Worm (Caenorhabditis elegans): Measurements from ENCODE around the gene C04C3.14.
A peak's percentile ranks its signal among the peaks of the same experiment; 100 is the strongest.
"Not testable (repeated sequence)": the region's sequence is repeated elsewhere in the genome, so short reads cannot be mapped to it uniquely, and the experiment has no call there.

C04C3.14 gene

DNA sequence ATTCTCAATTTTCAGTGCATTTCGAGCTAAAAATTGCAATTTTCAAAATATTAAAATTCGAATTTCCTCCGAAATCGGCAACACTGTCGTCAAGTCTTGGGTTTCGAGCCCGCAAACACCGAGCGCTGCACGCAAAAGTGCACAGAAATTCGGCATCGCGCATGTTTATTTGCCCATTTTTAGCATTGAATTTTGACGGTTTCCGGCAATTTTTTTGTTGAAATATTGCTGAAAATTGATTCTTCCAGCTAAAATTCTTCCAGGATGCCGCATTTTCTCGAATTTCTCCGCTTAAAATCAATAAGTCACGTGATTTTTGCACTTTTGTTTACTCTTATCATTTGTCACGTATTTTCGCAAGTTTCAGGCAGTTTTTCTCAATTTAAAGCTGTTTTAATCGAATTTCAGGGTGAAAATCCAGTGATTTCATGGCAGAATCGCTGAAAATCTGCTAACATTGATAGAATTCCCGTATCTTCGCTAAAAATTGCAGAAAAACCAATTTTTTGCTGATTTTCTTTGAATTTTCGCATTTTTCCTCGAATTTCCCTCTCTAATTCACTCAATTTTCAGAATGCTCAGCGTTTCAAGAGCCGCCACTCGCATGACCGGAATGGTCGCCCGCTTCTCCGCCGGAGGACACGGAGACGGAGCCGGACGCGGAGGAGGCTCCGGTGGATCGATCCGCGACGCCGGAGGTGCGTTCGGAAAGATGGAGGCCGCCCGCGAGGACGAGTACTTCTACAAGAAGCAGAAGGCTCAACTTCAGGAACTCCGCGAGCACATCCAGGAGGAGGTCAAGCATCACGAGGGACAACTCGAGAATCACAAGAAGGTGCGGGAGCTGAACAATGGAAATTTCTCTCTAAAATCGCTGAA is 10.1 kb upstream of the C04C3.14 start, which contains the start of gene mai-2 (continued):
- TF ChIP-seq F39B2.1 (GFP tag; IDR thresholded peaks at IDR 0.05) (no peak), him-1 (tag; optimal IDR thresholded peaks at IDR 0.05) (no peak), nhr-90 (tag; optimal IDR thresholded peaks at IDR 0.05) (no peak), sptf-2 (GFP tag; optimal IDR thresholded peaks at IDR 0.05) (no peak), ceh-79 (tag; optimal IDR thresholded peaks at IDR 0.05) (no peak), somi-1 (GFP tag; optimal IDR thresholded peaks at IDR 0.05) (no peak), ets-4 (GFP tag; optimal IDR thresholded peaks at IDR 0.05) (no peak), F33H1.4 (GFP tag; IDR thresholded peaks at IDR 0.05) (peak; percentile 24; the same call in 1 of the 2 replicates), egrh-3 (GFP tag; IDR thresholded peaks at IDR 0.05) (peak; percentile 94), let-526 (GFP tag; IDR thresholded peaks at IDR 0.05) (0 out of 2 replicates have a peak, but pooled peaks have one; percentile 9), mcd-1 (GFP tag; IDR thresholded peaks at IDR 0.05) (peak; percentile 52), ekl-4 (GFP tag; IDR thresholded peaks at IDR 0.05) (0 out of 2 replicates have a peak, but pooled peaks have one; percentile 23), ztf-28 (GFP tag; IDR thresholded peaks at IDR 0.05) (no peak), B0035.1 (tag; optimal IDR thresholded peaks at IDR 0.05) (no peak), gei-17 (GFP tag; optimal IDR thresholded peaks at IDR 0.05) (no peak), Y56A3A.18 (GFP tag; IDR thresholded peaks at IDR 0.05) (no peak), snpc-4 (GFP tag; optimal IDR thresholded peaks at IDR 0.05) (no peak), snpc-4 (tag; optimal IDR thresholded peaks at IDR 0.05) (no peak), hmg-1.2 (GFP tag; IDR thresholded peaks at IDR 0.05) (peak; percentile 41)

DNA sequence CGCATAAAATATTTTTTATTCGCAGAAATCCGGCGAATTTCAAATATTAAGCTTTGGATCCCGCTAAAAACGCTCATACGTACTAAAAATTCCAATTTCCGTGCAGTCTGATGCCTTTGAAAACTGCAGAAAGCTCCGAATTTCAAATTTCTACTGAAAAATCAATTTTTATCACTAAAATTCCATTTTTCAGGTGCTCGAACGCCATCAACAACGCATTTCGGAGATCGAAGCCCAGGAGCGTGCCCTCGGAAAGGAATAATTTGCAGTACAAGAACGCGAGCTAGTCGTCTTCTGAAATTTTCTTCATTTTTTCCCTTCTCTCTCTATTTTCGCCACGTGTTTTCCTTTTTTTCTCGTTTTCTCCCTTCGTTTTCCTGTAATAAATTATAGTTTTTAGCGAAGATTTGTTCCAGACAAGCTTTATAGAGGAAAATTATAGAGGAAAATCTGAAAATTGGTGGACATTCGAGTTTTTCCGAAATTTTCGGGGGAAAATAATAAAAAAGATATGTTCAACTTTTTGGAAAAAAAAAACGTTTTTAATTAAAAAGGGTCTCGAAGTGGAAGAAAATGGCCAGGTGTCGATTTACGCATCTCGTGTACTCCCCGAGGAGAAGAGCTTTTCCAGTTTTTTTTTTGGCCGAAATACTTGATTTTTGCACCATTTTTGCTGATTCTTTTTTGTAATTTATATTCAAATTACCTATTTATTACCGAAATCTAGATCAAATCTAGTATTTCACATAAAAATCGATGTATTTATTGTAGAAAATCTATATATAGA is 9.0 kb upstream of the C04C3.14 start:
- no peak for TF ChIP-seq sptf-2 (GFP tag; optimal IDR thresholded peaks at IDR 0.05)
- TF ChIP-seq ama-1 (optimal IDR thresholded peaks at IDR 0.05): no peak
- TF ChIP-seq ama-1 (GFP tag; optimal IDR thresholded peaks at IDR 0.05): peak in 1 of 2 experiments; percentile 47
- no peak for TF ChIP-seq mcd-1 (GFP tag; IDR thresholded peaks at IDR 0.05)
- TF ChIP-seq B0019.2 (GFP tag; conservative IDR thresholded peaks at IDR 0.05): no peak
- no peak for TF ChIP-seq him-1 (tag; optimal IDR thresholded peaks at IDR 0.05)
- TF ChIP-seq F23B12.7 (tag; optimal IDR thresholded peaks at IDR 0.05; ENCODE audit: insufficient read depth): no peak
- TF ChIP-seq B0336.3 (GFP tag; IDR thresholded peaks at IDR 0.05): peak; percentile 45; the same call in 1 of the 2 replicates
- TF ChIP-seq rec-8 (tag; optimal IDR thresholded peaks at IDR 0.05): no peak
- TF ChIP-seq tlf-1 (GFP tag; optimal IDR thresholded peaks at IDR 0.05): peak; percentile 4
- peak in 1 of 2 experiments; percentile 13 for TF ChIP-seq let-607 (tag; optimal IDR thresholded peaks at IDR 0.05)

DNA sequence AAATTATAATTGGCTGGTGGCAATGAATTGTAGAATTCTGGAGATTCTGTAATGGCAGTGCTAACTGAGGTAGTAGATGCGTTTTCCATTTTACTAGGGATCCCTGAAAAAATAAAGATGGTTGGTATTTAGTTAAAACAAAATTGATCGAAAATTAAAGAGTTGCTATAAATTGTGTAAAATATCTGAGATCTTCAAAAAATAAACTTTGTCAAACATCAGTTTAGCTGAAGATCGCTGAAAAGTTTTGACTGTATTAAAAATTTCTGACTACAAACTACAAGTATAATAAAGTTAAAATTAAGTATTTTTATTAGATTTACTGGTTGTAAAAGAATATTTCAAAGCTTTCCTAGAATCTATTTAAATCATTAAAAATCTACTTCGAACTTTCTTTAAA is 5.7 kb upstream of the C04C3.14 start, which contains the start of gene B0546.5:
TSS of gene B0546.5 (minus strand) at position 101 of the 400 bp plus-strand sequence.
- not testable (repeated sequence) for TF ChIP-seq lin-54 (GFP tag; optimal IDR thresholded peaks at IDR 0.05); pha-4 (tag; optimal IDR thresholded peaks at IDR 0.05); F57C9.4 (tag; optimal IDR thresholded peaks at IDR 0.05)

DNA sequence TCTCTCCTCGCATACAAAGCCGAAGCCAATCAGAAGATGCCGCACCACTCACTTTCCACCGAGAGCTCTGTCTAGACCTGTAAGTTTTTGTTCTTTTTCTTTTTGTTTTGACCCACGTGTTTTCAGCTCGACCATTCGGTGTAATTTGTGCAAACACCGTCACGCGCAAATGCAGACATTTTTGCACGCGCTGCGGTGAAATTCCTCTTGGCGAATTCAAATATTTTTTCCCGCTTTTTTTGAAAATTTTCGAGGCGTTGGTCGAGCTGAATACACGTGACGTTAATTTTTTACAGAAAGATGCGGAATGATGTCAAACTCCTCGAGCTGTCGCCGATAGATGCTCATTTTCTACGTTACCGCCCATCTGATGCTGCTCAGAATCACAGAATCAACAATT is 1.6 kb upstream of the C04C3.14 start, which contains the start of gene C04C3.4:
TSS of gene C04C3.4 (plus strand) at position 301 of the 400 bp plus-strand sequence.
- not testable (repeated sequence) for TF ChIP-seq die-1 (tag; optimal IDR thresholded peaks at IDR 0.05); lsy-27 (tag; optimal IDR thresholded peaks at IDR 0.05; ENCODE audit: borderline replicate concordance, insufficient read depth); let-526 (GFP tag; IDR thresholded peaks at IDR 0.05)
